Fruit fly (Drosophila melanogaster): ENCODE measurements around the gene I-2.
A peak's percentile ranks its signal among the peaks of the same experiment; 100 is the strongest.

I-2 gene

DNA sequence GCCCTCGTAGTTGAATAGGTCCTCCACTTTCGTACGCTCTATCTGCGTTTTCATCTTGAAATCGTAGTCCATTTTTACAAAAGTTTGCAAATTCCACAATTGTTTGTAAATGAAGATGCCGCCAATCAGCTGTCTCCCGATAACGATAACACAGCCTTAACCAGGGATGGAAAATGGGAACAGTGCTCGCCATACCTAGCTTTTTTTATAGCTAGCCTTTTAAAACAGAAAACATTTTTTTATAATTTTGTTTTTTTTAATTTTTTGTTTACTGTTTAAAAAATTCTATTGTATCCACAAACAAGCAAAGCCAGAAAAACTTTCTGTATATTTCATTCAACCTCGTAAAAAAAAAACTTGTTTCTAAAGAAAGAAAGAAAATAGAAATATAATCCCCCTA lies 1.9 kb upstream of the I-2 start, which contains the start of gene Cdk8:
Cdk8 (minus strand) TSS at position 137 of the 400 bp plus-strand sequence.
- TF ChIP-seq Ets96B (tag; optimal IDR thresholded peaks at IDR 0.05), result no peak
- peak; percentile 21; the same call in 1 of the 3 replicates for TF ChIP-seq CG6163 (GFP tag; IDR thresholded peaks at IDR 0.05)
- TF ChIP-seq cyc (GFP tag; optimal IDR thresholded peaks at IDR 0.05), result peak; percentile 11
- TF ChIP-seq Eip78C (GFP tag), result peak; percentile 67
- TF ChIP-seq esn (GFP tag; optimal IDR thresholded peaks at IDR 0.05), result peak; percentile 50
- no peak for TF ChIP-seq CG8119 (GFP tag; IDR thresholded peaks at IDR 0.05)
- TF ChIP-seq lz (GFP tag; optimal IDR thresholded peaks at IDR 0.05), result peak; percentile 15
- peak; percentile 14 for TF ChIP-seq Sox14 (GFP tag; optimal IDR thresholded peaks at IDR 0.05)
- TF ChIP-seq svp (GFP tag), result peak; percentile 43
- peak; percentile 33 for TF ChIP-seq CG3032 (tag; optimal IDR thresholded peaks at IDR 0.05)
- TF ChIP-seq CG31627 (GFP tag; optimal IDR thresholded peaks at IDR 0.05), result peak; percentile 23

DNA sequence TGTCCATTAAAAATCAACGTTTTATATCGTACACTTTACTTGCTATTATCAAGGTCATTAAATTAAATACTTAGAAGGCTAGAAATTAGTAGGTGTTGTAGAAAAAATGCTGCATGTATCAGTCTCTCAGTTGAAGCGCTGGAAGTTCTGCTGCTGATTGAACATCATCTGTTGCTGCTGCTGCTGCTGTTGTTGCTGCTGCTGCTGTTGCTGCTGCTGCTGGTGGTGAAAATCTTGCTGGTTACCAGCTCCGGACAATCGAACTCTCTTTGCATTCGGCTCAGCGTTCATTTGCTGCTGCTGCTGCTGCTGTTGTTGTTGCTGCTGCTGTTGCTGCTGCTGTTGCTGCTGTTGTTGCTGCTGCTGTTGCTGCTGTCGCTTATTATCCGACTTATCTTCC lies 448 bp upstream of the I-2 start:
- TF ChIP-seq cyc (GFP tag; optimal IDR thresholded peaks at IDR 0.05) (no peak), Smox (GFP tag; optimal IDR thresholded peaks at IDR 0.05) (no peak), CG3919 (GFP tag; optimal IDR thresholded peaks at IDR 0.05) (peak; percentile 16)

DNA sequence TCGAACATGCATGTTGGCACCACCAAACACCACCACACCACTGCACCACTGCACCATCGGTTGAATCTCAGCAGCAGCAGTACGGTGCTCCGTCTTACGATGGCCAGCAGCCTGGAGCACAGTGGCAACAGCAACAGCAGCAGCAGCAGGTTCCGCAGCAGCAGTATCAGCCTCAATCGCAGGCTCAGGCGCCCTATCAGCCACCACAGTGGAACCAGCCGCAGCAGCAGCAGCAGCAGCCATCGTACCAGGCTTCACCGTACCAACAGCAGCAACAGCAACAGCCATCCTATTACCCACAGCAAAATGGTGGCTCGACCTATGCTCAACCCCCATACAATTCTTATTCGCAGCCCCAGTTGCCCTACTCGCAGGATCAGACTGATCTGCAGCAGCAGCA lies 4.5 kb downstream of the I-2 start:
- no peak for TF ChIP-seq Sox15 (GFP tag; optimal IDR thresholded peaks at IDR 0.05)
- no peak for TF ChIP-seq CG7368 (GFP tag; optimal IDR thresholded peaks at IDR 0.05)
- TF ChIP-seq CG32006 (GFP tag; optimal IDR thresholded peaks at IDR 0.05), result no peak
- TF ChIP-seq CG10669 (GFP tag; optimal IDR thresholded peaks at IDR 0.05), result no peak

DNA sequence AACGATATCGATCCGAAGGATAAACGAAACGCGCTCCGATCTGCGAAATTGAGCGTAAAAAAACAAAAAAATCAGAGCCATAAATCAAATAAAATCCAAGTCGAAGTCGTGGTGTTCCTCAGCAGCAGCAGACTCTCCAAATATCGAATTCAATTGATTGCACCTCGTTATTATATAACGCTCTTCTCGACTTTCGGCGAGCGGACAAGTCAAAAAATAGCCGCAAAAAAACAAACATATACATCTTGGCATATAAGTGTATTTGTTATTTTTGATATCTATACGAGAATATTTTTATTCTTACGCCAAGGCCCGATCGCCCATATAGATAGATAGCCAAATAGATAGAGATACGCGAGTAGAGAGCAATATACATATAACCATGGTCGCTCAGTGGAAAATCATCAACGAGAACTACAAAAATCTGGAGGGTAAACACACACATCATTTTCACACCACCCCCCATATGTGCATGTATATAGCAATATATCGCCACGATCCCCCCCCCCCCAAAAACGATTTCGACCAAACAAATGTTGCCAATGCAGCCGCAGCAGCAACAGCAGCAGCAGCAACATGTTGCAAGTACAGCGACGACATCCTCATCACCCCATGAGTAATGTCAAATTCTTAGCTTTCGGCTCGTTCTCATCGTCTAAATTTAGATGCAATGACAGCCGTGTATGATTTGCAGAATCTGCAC lies 6.8 kb downstream of the I-2 start:
- TF ChIP-seq Eip93F (GFP tag; optimal IDR thresholded peaks at IDR 0.05), result no peak
- TF ChIP-seq topi (GFP tag; optimal IDR thresholded peaks at IDR 0.05), result no peak
- TF ChIP-seq Lpt (GFP tag; optimal IDR thresholded peaks at IDR 0.05), result no peak
- TF ChIP-seq CG4318 (GFP tag; optimal IDR thresholded peaks at IDR 0.05), result no peak
- no peak for TF ChIP-seq CG3032 (tag; optimal IDR thresholded peaks at IDR 0.05)
- TF ChIP-seq fd59A (GFP tag; optimal IDR thresholded peaks at IDR 0.05), result no peak

DNA sequence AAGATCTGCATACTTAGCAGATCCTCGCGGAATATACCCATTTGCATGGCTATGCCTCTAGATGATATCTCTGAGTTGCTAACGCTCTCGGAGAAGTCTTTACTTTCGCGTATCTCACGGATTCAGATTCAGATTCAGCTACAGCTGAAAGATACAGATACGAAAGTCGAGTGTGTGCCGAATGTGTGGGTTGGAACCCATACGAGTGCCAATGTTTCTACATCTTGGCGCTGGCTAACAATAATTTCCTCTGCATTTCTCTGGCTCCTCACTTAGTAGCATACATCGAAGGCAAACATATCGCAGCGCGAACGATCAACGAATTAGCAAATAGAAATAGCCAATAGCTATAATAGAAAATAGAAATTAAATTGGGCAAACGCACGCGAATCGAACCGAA lies 7.5 kb downstream of the I-2 start:
- TF ChIP-seq Sox15 (GFP tag; optimal IDR thresholded peaks at IDR 0.05) (no peak), CG9139 (GFP tag; optimal IDR thresholded peaks at IDR 0.05) (no peak)

dm6 chr3L:9824226-9824625 lies 12.4 kb downstream of the I-2 start:
- no peak for TF ChIP-seq Ets21C (GFP tag; optimal IDR thresholded peaks at IDR 0.05)
- no peak for TF ChIP-seq CG6792 (GFP tag; optimal IDR thresholded peaks at IDR 0.05)
- TF ChIP-seq dsx (GFP tag; optimal IDR thresholded peaks at IDR 0.05; ENCODE audit: poor library complexity, severe bottlenecking), result no peak
- TF ChIP-seq Hr39 (GFP tag; optimal IDR thresholded peaks at IDR 0.05), result no peak
- TF ChIP-seq CG9139 (GFP tag; optimal IDR thresholded peaks at IDR 0.05), result no peak
- no peak for TF ChIP-seq net (GFP tag; optimal IDR thresholded peaks at IDR 0.05)
- TF ChIP-seq CG7368 (GFP tag; optimal IDR thresholded peaks at IDR 0.05), result no peak
- TF ChIP-seq lz (GFP tag; optimal IDR thresholded peaks at IDR 0.05), result no peak
- no peak for TF ChIP-seq CG6854 (GFP tag; optimal IDR thresholded peaks at IDR 0.05)

DNA sequence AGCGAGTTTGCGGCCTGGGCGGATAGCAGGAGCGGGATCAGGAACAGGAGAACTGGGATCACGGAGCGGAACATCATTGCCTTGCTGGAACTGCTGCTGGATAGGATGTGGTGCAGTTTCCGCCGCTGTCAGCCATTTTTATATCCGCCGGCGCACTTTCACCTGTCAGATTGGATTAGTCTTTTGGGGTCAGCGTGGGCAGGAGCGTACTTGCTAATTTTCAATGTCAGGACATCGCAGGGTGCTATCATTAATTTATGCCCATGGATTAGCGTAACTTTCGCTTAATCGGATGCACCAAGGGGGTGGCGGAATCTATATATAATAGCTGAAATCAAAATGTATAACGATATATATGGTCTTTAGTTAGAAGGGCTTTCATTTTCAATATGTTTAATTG lies 12.8 kb downstream of the I-2 start, which contains the start of gene Ilp5:
Ilp5 (minus strand) TSS at position 101 of the 400 bp plus-strand sequence.
- no peak for TF ChIP-seq Met (GFP tag; optimal IDR thresholded peaks at IDR 0.05)
